Fruit fly (Drosophila melanogaster): ENCODE measurements around the gene Mur2B.

DNA sequence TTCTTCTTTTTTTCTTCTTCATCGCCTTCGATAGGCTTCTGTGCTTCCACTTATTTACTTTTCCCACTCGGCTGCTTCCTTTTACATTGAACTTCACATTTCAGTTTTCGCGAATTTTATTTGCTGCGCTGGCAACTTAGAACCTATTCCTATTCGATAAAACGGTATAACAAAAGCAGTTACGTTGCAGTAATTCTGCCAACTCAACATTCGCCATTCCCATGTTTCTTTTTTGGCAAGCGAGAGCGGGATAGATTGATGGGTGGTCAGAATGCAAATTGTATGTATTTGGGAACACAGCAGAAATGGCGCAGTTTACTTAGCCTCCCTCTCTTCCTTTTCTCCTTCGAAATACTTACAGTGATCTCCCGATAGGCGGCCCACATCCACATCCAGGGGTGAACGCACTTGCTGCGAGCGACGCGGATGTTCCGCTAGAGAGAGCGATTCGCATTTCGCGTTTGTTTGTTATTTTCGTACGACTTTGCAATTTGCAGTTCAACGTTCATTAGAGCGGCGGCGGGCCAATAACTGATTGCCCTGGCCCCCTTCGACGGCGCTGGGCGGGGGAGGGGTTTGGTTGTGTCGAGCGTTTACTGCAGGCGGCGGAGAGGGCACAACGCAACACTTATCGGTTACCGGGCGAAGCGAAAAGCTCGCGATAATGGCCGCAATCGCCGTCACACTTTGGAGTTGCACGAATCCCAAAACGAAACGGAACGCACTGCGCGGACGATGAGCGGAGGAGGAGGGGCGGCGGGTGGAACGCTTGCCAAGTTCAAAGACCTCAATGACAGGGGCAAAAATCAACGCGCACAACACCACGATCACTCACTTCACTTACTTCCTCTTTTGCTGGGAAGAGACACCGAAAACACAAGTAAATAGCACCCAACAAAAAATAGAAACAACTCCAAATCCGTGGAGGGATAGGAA is 50.6 kb downstream of the Mur2B start:
- TF ChIP-seq CG8478 (optimal IDR thresholded peaks at IDR 0.05) (no peak), psq (optimal IDR thresholded peaks at IDR 0.05) (no peak), EcR (GFP tag; optimal IDR thresholded peaks at IDR 0.05) (peak; percentile 61 to 90), pan (optimal IDR thresholded peaks at IDR 0.05) (no peak), usp (GFP tag; optimal IDR thresholded peaks at IDR 0.05) (no peak), Dll (optimal IDR thresholded peaks at IDR 0.05) (peak; percentile 48)
